Fruit fly (Drosophila melanogaster) whole organism, pupa: ENCODE measurements around the gene CG13609.

Experiments used
- CG12605 ChIP-seq: fragments of 200-800 bp; sonication (Bioruptor generic); IDR thresholded peaks from 2 replicates; pipeline ENCODE4 v1.3.6; 2022; ENCODE audit warnings: missing biosample characterization, missing genetic modification characterization
- CG8159 ChIP-seq: fragments of 200-800 bp; sonication (Bioruptor generic); optimal IDR thresholded peaks from 3 replicates; lab custom pipeline; 2018; ENCODE audit warnings: missing biosample characterization, mild to moderate bottlenecking, missing genetic modification characterization, moderate library complexity
- CG9948 ChIP-seq: fragments of 200-800 bp; sonication (Bioruptor generic); optimal IDR thresholded peaks from 2 replicates; lab custom pipeline; 2018; ENCODE audit warnings: missing biosample characterization, mild to moderate bottlenecking, missing genetic modification characterization, moderate library complexity
- Pif1A ChIP-seq: fragments of 200-800 bp; sonication (Bioruptor generic); optimal IDR thresholded peaks from 3 replicates; lab custom pipeline; 2016; ENCODE audit warnings: missing biosample characterization, missing genetic modification characterization
- Snoo ChIP-seq: fragments of 200-800 bp; sonication (Bioruptor generic); optimal IDR thresholded peaks from 3 replicates; lab custom pipeline; 2017; ENCODE audit warnings: missing biosample characterization, mild to moderate bottlenecking, missing genetic modification characterization, inconsistent platforms
- fd96Ca ChIP-seq: fragments of 200-800 bp; sonication (Bioruptor generic); IDR thresholded peaks from 3 replicates; pipeline ENCODE4 v1.3.6; 2022; ENCODE audit warnings: missing biosample characterization, missing genetic modification characterization
- gl ChIP-seq: fragments of 200-800 bp; sonication (Bioruptor generic); optimal IDR thresholded peaks from 2 replicates; lab custom pipeline; 2018; ENCODE audit warnings: missing biosample characterization, mild to moderate bottlenecking, missing genetic modification characterization

DNA sequence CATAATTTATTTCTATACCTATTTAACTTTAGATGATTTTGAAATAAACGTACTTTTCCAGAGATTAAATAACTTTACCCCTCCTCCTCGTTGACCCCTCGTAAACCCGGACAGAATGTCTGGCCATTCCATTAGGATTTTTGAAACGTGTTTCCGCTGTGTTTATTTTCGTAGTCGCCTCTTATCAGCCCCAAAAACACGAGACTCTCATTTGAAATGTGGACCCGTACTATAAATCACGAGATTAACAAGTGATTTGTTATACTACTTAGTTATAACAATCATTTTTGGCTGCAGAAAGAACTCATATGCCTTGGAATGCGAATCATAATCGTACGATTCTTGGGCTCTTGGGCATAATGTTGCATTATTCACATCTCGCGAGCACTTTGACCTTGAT lies 48.6 kb downstream of the CG13609 start:
- no peak for TF ChIP-seq gl (tag; lab: Kevin White, UChicago)
- TF ChIP-seq Pif1A (GFP tag; lab: Kevin White, UChicago) = no peak
- no peak for TF ChIP-seq CG12605 (GFP tag; lab: Robert Waterston, UW)
- no peak for TF ChIP-seq fd96Ca (GFP tag; lab: Robert Waterston, UW)
- TF ChIP-seq CG8159 (tag; lab: Kevin White, UChicago) = no peak
- no peak for TF ChIP-seq CG9948 (tag; lab: Kevin White, UChicago)
- TF ChIP-seq Snoo = no peak
